Worm (Caenorhabditis elegans) whole organism, L3 larva: ENCODE measurements around the gene btb-9.

Experiments used
- R02D3.7 ChIP-seq: fragments of 150-350 bp; optimal IDR thresholded peaks from 2 replicates; lab custom pipeline; 2014; ENCODE audit warnings: missing biosample characterization, missing genetic modification characterization
- ama-1 ChIP-seq: fragments of 150-350 bp; optimal IDR thresholded peaks from 2 replicates; lab custom pipeline; 2018
- ceh-82 ChIP-seq: fragments of 150-350 bp; optimal IDR thresholded peaks from 2 replicates; lab custom pipeline; 2014; ENCODE audit warnings: missing biosample characterization, missing genetic modification characterization
- elt-1 ChIP-seq: fragments of 150-350 bp; optimal IDR thresholded peaks from 2 replicates; lab custom pipeline; 2014; ENCODE audit warnings: missing biosample characterization, missing genetic modification characterization
- elt-3 ChIP-seq, 3 experiments: fragments of 150-350 bp in 1 of 3; sonication (generic microtip) in 2 of 3; optimal IDR thresholded peaks; 2 replicates in 2 of 3; 4 replicates in 1 of 3; lab custom pipeline; 2014 to 2017; ENCODE audit warnings: missing biosample characterization in 3 of 3, missing genetic modification characterization in 3 of 3
- fos-1 ChIP-seq: fragments of 150-350 bp; optimal IDR thresholded peaks from 2 replicates; lab custom pipeline; 2014; ENCODE audit warnings: missing biosample characterization, missing genetic modification characterization
- lin-39 ChIP-seq: fragments of 150-350 bp; optimal IDR thresholded peaks from 2 replicates; lab custom pipeline; 2018; ENCODE audit warnings: missing biosample characterization, missing genetic modification reagents, missing genetic modification characterization
- nfya-1 ChIP-seq: sonication (generic microtip); optimal IDR thresholded peaks from 2 replicates; lab custom pipeline; 2017; ENCODE audit warnings: missing genetic modification characterization, mild to moderate bottlenecking, missing compliant biosample characterization, antibody characterized with exemption, moderate library complexity; ENCODE audit not compliant: insufficient read depth
- nhr-11 ChIP-seq: fragments of 150-350 bp; optimal IDR thresholded peaks from 2 replicates; lab custom pipeline; 2014; ENCODE audit warnings: missing biosample characterization, missing genetic modification characterization
- nhr-237 ChIP-seq: fragments of 150-350 bp; optimal IDR thresholded peaks from 2 replicates; lab custom pipeline; 2014; ENCODE audit warnings: missing biosample characterization, missing genetic modification characterization
- skn-1 ChIP-seq: fragments of 150-350 bp; optimal IDR thresholded peaks from 2 replicates; lab custom pipeline; 2014; ENCODE audit warnings: missing biosample characterization, missing genetic modification characterization
- snpc-4 ChIP-seq: fragments of 150-350 bp; optimal IDR thresholded peaks from 2 replicates; lab custom pipeline; 2014; ENCODE audit warnings: missing biosample characterization, missing genetic modification characterization
- tbx-2 ChIP-seq: sonication (generic microtip); optimal IDR thresholded peaks from 2 replicates; lab custom pipeline; 2016; ENCODE audit warnings: mild to moderate bottlenecking, missing genetic modification characterization, missing compliant biosample characterization
- unc-62 ChIP-seq: fragments of 150-350 bp; sonication (generic microtip); optimal IDR thresholded peaks from 4 replicates; lab custom pipeline; 2014; ENCODE audit warnings: missing biosample characterization, missing genetic modification reagents, missing genetic modification characterization

DNA sequence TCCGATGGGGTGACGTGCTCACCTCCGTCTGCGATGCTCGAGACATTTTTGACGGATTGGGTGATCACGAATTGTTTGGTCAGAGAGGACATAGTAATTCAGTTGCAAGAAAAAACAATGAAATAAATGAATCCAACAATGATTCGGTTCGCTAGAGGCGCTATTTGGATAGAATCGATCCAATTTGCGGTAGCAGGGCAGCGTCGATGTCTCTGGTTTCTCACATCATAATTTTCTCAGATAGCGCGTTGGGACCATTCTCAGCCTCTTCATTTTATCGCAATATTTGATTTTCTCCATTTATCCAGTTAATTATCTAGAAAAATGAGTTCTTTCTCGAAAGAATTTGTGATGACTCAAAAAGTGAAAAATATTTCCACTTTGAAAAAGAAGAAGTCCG, 21.9 kb upstream of the btb-9 start, which contains the start of gene sdz-18:
- no peak for TF ChIP-seq ama-1 (lab: Kevin White, UChicago)
- TF ChIP-seq unc-62, result no peak
- TF ChIP-seq R02D3.7 (tag; lab: Kevin White, UChicago), result no peak
- no peak for TF ChIP-seq fos-1
- TF ChIP-seq lin-39 (tag; lab: Kevin White, UChicago), result no peak
- TF ChIP-seq nhr-11 (tag; lab: Kevin White, UChicago), result no peak
- no peak for TF ChIP-seq elt-1
- no peak for TF ChIP-seq skn-1 (tag; lab: Kevin White, UChicago)
- TF ChIP-seq ceh-82, result no peak
- no peak for TF ChIP-seq snpc-4 (tag; lab: Kevin White, UChicago)
- TF ChIP-seq nhr-237, result no peak
- no peak for TF ChIP-seq elt-3 (tag; optimal IDR thresholded peaks at IDR 0.05; lab: Kevin White, UChicago)
- no peak for TF ChIP-seq nfya-1 (tag; lab: Kevin White, UChicago)
- no peak for TF ChIP-seq tbx-2
